Fruit fly (Drosophila melanogaster): ENCODE measurements around the gene Lim3.
A peak's percentile ranks its signal among the peaks of the same experiment; 100 is the strongest.

The Lim3 gene

DNA sequence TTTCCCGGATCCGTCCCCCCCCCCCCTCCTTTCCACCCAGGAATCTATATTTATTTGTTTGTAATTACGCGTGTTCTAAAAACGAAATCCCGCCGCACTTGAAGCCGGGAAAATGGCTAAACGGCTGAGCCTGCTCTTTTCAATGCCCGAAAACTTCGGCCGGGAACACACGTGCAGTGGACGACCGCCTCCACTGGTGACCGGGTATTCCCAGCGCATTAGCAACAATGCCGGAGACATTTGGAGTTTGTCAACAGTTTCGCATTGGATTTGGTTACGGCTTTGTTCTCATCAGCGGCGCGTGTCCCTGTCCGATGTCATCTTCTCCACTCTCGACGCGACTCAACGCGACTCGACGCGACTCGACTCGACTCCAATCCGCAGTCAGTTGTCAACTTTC lies 3.8 kb downstream of the Lim3 start:
- no peak for TF ChIP-seq Sox102F (GFP tag; optimal IDR thresholded peaks at IDR 0.05)
- no peak for TF ChIP-seq CG6854 (GFP tag; optimal IDR thresholded peaks at IDR 0.05)
- TF ChIP-seq CG1621 (tag; optimal IDR thresholded peaks at IDR 0.05), result no peak
- TF ChIP-seq CG11902 (GFP tag; optimal IDR thresholded peaks at IDR 0.05), result no peak
- TF ChIP-seq Eip75B (GFP tag; optimal IDR thresholded peaks at IDR 0.05), result no peak
- TF ChIP-seq esn (GFP tag; optimal IDR thresholded peaks at IDR 0.05), result no peak
- no peak for TF ChIP-seq CG31627 (GFP tag; optimal IDR thresholded peaks at IDR 0.05)
- no peak for TF ChIP-seq vri (GFP tag; optimal IDR thresholded peaks at IDR 0.05)
- no peak for TF ChIP-seq CG15336 (GFP tag; IDR thresholded peaks at IDR 0.05)
- no peak for TF ChIP-seq dsx (GFP tag; optimal IDR thresholded peaks at IDR 0.05; ENCODE audit: poor library complexity, severe bottlenecking)
- TF ChIP-seq Lpt (GFP tag; optimal IDR thresholded peaks at IDR 0.05), result no peak
- TF ChIP-seq CG16779 (tag; optimal IDR thresholded peaks at IDR 0.05), result no peak
- TF ChIP-seq CG4318 (GFP tag; optimal IDR thresholded peaks at IDR 0.05), result no peak
- no peak for TF ChIP-seq Blimp-1 (GFP tag; optimal IDR thresholded peaks at IDR 0.05)
- TF ChIP-seq CG8632 (GFP tag; optimal IDR thresholded peaks at IDR 0.05), result no peak
- TF ChIP-seq CG9139 (GFP tag; optimal IDR thresholded peaks at IDR 0.05), result no peak

dm6 chr2L:19103176-19103921 lies 4.9 kb downstream of the Lim3 start:
- TF ChIP-seq Sox15 (GFP tag; optimal IDR thresholded peaks at IDR 0.05) (no peak), CG6808 (GFP tag; optimal IDR thresholded peaks at IDR 0.05) (no peak), fkh (GFP tag; optimal IDR thresholded peaks at IDR 0.05) (peak; percentile 72), svp (GFP tag) (no peak), Gug (GFP tag; IDR thresholded peaks at IDR 0.05) (no peak), CG9139 (GFP tag; optimal IDR thresholded peaks at IDR 0.05) (no peak)

- TF ChIP-seq acj6 (GFP tag; optimal IDR thresholded peaks at IDR 0.05) (no peak), Eip75B (GFP tag; optimal IDR thresholded peaks at IDR 0.05) (no peak), CG16779 (tag; optimal IDR thresholded peaks at IDR 0.05) (no peak), CG11902 (GFP tag; optimal IDR thresholded peaks at IDR 0.05) (no peak), CG8632 (GFP tag; optimal IDR thresholded peaks at IDR 0.05) (no peak), OdsH (GFP tag; optimal IDR thresholded peaks at IDR 0.05) (no peak), Hr38 (GFP tag; optimal IDR thresholded peaks at IDR 0.05) (no peak), cyc (GFP tag; optimal IDR thresholded peaks at IDR 0.05) (no peak), CG6163 (GFP tag; IDR thresholded peaks at IDR 0.05) (no peak), salr (GFP tag; optimal IDR thresholded peaks at IDR 0.05) (no peak), CG31627 (GFP tag; optimal IDR thresholded peaks at IDR 0.05) (no peak), svp (GFP tag) (no peak), achi (GFP tag; optimal IDR thresholded peaks at IDR 0.05) (no peak)
Observed at dm6 chr2L:19101744-19102143, 6.5 kb downstream of the Lim3 start, which contains the start of the genes CG17344 and CG43731. TSS of gene CG17344 (plus strand) at chr2L:19102044. TSS of gene CG43731 (plus strand) at chr2L:19102044.

DNA sequence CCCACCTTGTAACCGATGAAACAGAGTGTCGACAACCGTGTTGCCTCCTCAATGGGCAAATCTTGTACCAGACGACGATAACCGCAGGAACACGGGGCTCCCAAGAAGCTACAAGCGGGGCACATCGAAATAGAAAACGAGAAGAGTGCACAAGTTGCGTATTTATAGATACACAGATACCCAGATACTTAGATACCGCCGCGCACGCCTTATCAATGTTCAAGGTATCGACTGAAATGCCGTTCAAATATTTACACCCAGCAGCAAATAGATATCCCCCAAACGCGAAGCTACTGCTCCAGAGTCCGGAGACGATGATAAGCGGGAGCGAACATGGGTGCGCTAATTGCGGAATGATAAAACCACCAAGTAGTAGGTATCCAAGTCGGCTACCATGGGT lies 9.6 kb downstream of the Lim3 start:
- no peak for TF ChIP-seq eg (GFP tag; IDR thresholded peaks at IDR 0.05)
- peak; percentile 39 for TF ChIP-seq fkh (GFP tag; optimal IDR thresholded peaks at IDR 0.05)
- TF ChIP-seq fd85E (GFP tag; optimal IDR thresholded peaks at IDR 0.05), result no peak
- no peak for TF ChIP-seq CG6792 (GFP tag; optimal IDR thresholded peaks at IDR 0.05)

DNA sequence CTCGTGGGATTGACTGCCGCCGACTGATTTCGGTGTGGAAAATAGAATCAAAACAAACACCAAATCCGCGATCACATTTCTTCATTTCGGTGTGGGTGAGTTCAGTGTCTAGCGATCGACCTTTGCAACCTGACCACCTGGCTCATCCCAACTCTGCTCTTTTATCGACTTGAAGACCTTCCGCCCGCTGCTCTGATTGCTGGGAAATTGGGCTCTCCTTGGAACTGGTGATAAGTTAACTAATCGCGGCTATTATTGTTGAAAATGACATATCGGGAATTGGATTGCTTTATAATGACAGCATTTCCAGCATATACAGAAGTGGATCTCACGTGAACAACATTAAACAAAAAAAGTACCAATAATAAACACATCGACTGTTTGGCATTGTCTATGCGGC lies 10.9 kb downstream of the Lim3 start:
- no peak for TF ChIP-seq Hr39 (GFP tag; optimal IDR thresholded peaks at IDR 0.05)

All from whole organism, prepupa.